Fruit fly (Drosophila melanogaster) whole organism, embryonic: Measurements from ENCODE around the gene CG34293.

Experiments
- da ChIP-seq: fragments of 200-800 bp; sonication (Bioruptor generic); optimal IDR thresholded peaks from 2 replicates; lab custom pipeline; 2016; ENCODE audit warnings: missing biosample characterization, missing genetic modification characterization
- dan ChIP-seq: fragments of 200-800 bp; sonication (Bioruptor generic); IDR thresholded peaks from 2 replicates; pipeline ENCODE4 v1.3.6; 2022; ENCODE audit warnings: missing biosample characterization, missing genetic modification characterization
- sqz ChIP-seq: fragments of 200-800 bp; sonication (Bioruptor generic); optimal IDR thresholded peaks from 3 replicates; lab custom pipeline; 2018; ENCODE audit warnings: missing biosample characterization, mild to moderate bottlenecking, missing genetic modification characterization
- usp ChIP-seq: fragments of >200 bp; optimal IDR thresholded peaks from 2 replicates; lab custom pipeline; 2017; ENCODE audit warnings: missing biosample characterization, missing genetic modification characterization
- yki ChIP-seq: fragments of >200 bp; optimal IDR thresholded peaks from 3 replicates; lab custom pipeline; 2018

dm6 chr3R:27133992-27134391 lies 31.4 kb downstream of the CG34293 start:
- no peak for TF ChIP-seq sqz
- TF ChIP-seq yki (lab: Kevin White, UChicago), result no peak
- no peak for TF ChIP-seq dan
- TF ChIP-seq usp (GFP tag; lab: Kevin White, UChicago), result no peak
- TF ChIP-seq da, result no peak
